Worm (Caenorhabditis elegans): ENCODE measurements around the gene sre-54.

The sre-54 gene

ce11 chrII:12350737-12351275 lies 18.1 kb downstream of the sre-54 start:
- TF ChIP-seq nfya-1 (tag; optimal IDR thresholded peaks at IDR 0.05; ENCODE audit: insufficient read depth): peak; percentile 20
- TF ChIP-seq nhr-77 (tag; optimal IDR thresholded peaks at IDR 0.05): no peak
- peak; percentile 23 for TF ChIP-seq nhr-25 (tag; optimal IDR thresholded peaks at IDR 0.05)
- TF ChIP-seq fkh-2 (tag; optimal IDR thresholded peaks at IDR 0.05): no peak
- peak; percentile 2 for TF ChIP-seq pha-4 (tag; optimal IDR thresholded peaks at IDR 0.05)

- no peak for TF ChIP-seq ztf-4 (tag; optimal IDR thresholded peaks at IDR 0.05)
- TF ChIP-seq fos-1 (tag; optimal IDR thresholded peaks at IDR 0.05): no peak
- TF ChIP-seq pha-4 (tag; optimal IDR thresholded peaks at IDR 0.05): peak; percentile 41
- TF ChIP-seq elt-2 (tag; optimal IDR thresholded peaks at IDR 0.05): peak; percentile 51
- TF ChIP-seq nhr-25 (tag; optimal IDR thresholded peaks at IDR 0.05): no peak
- TF ChIP-seq nfya-1 (tag; optimal IDR thresholded peaks at IDR 0.05; ENCODE audit: insufficient read depth): peak; percentile 26
These were observed 19.4 kb downstream of the sre-54 start, which contains the start of gene ras-1 for ce11 chrII:12352115-12352514. ras-1 (minus strand) TSS chrII:12352243.

ce11 chrII:12353104-12353503 lies 20.4 kb downstream of the sre-54 start:
- TF ChIP-seq ceh-28 (tag; optimal IDR thresholded peaks at IDR 0.05): no peak
- no peak for TF ChIP-seq pha-4 (tag; optimal IDR thresholded peaks at IDR 0.05)
- TF ChIP-seq ceh-82 (tag; optimal IDR thresholded peaks at IDR 0.05): no peak
- no peak for TF ChIP-seq nhr-43 (tag; optimal IDR thresholded peaks at IDR 0.05; ENCODE audit: poor library complexity, severe bottlenecking)
- TF ChIP-seq nhr-77 (tag; optimal IDR thresholded peaks at IDR 0.05): no peak
- TF ChIP-seq nhr-11 (tag; optimal IDR thresholded peaks at IDR 0.05): no peak
- no peak for TF ChIP-seq egl-27 (tag; optimal IDR thresholded peaks at IDR 0.05)
- no peak for TF ChIP-seq nhr-25 (tag; optimal IDR thresholded peaks at IDR 0.05)
- TF ChIP-seq jun-1 (tag; optimal IDR thresholded peaks at IDR 0.05): no peak
- no peak for TF ChIP-seq tbx-2 (tag; optimal IDR thresholded peaks at IDR 0.05)
- TF ChIP-seq nhr-23 (tag; optimal IDR thresholded peaks at IDR 0.05): no peak
- no peak for TF ChIP-seq nhr-76 (tag; optimal IDR thresholded peaks at IDR 0.05)
- no peak for TF ChIP-seq unc-39 (tag; optimal IDR thresholded peaks at IDR 0.05)
- TF ChIP-seq eor-1 (tag; optimal IDR thresholded peaks at IDR 0.05): no peak
- TF ChIP-seq daf-12 (tag; optimal IDR thresholded peaks at IDR 0.05): no peak
- no peak for TF ChIP-seq fkh-2 (tag; optimal IDR thresholded peaks at IDR 0.05)

ce11 chrII:12353816-12354215 lies 21.1 kb downstream of the sre-54 start:
- no peak for TF ChIP-seq pha-4 (tag; optimal IDR thresholded peaks at IDR 0.05)
- TF ChIP-seq fos-1 (tag; optimal IDR thresholded peaks at IDR 0.05): no peak
- no peak for TF ChIP-seq elt-1 (tag; optimal IDR thresholded peaks at IDR 0.05)
- no peak for TF ChIP-seq eor-1 (tag; optimal IDR thresholded peaks at IDR 0.05)
- TF ChIP-seq nhr-43 (tag; optimal IDR thresholded peaks at IDR 0.05; ENCODE audit: poor library complexity, severe bottlenecking): no peak
- no peak for TF ChIP-seq nfya-1 (tag; optimal IDR thresholded peaks at IDR 0.05; ENCODE audit: insufficient read depth)
- no peak for TF ChIP-seq nhr-25 (tag; optimal IDR thresholded peaks at IDR 0.05)
- TF ChIP-seq lin-39 (tag; optimal IDR thresholded peaks at IDR 0.05): no peak

ce11 chrII:12362262-12362661 lies 29.5 kb downstream of the sre-54 start:
- TF ChIP-seq nhr-25 (tag; optimal IDR thresholded peaks at IDR 0.05) (no peak), unc-39 (tag; optimal IDR thresholded peaks at IDR 0.05) (no peak), ZK546.5 (tag; optimal IDR thresholded peaks at IDR 0.05) (no peak), jun-1 (tag; optimal IDR thresholded peaks at IDR 0.05) (no peak), tbx-2 (tag; optimal IDR thresholded peaks at IDR 0.05) (no peak), nhr-43 (tag; optimal IDR thresholded peaks at IDR 0.05; ENCODE audit: poor library complexity, severe bottlenecking) (no peak), hmg-11 (tag; optimal IDR thresholded peaks at IDR 0.05) (no peak), sea-2 (GFP tag; optimal IDR thresholded peaks at IDR 0.05) (no peak)

ce11 chrII:12369202-12369601 lies 36.5 kb downstream of the sre-54 start:
- no peak for TF ChIP-seq ceh-9 (tag; optimal IDR thresholded peaks at IDR 0.05)
- TF ChIP-seq aly-2 (tag; optimal IDR thresholded peaks at IDR 0.05): no peak
- no peak for TF ChIP-seq skn-1 (tag; optimal IDR thresholded peaks at IDR 0.05)
- no peak for TF ChIP-seq pha-4 (tag; optimal IDR thresholded peaks at IDR 0.05)
- TF ChIP-seq nhr-11 (tag; optimal IDR thresholded peaks at IDR 0.05): no peak
- TF ChIP-seq ceh-82 (tag; optimal IDR thresholded peaks at IDR 0.05): no peak
- TF ChIP-seq nhr-23 (tag; optimal IDR thresholded peaks at IDR 0.05): no peak
- no peak for TF ChIP-seq egl-27 (tag; optimal IDR thresholded peaks at IDR 0.05)
- TF ChIP-seq ztf-11 (tag; optimal IDR thresholded peaks at IDR 0.05): no peak
- no peak for TF ChIP-seq nhr-12 (tag; optimal IDR thresholded peaks at IDR 0.05)
- no peak for TF ChIP-seq nhr-67 (tag; optimal IDR thresholded peaks at IDR 0.05)
- no peak for TF ChIP-seq nfya-1 (tag; optimal IDR thresholded peaks at IDR 0.05; ENCODE audit: insufficient read depth)
- TF ChIP-seq elt-1 (tag; optimal IDR thresholded peaks at IDR 0.05): no peak
- no peak for TF ChIP-seq ceh-16 (tag; optimal IDR thresholded peaks at IDR 0.05)
- no peak for TF ChIP-seq unc-62 (GFP tag; optimal IDR thresholded peaks at IDR 0.05)
- TF ChIP-seq fos-1 (tag; optimal IDR thresholded peaks at IDR 0.05): no peak

Measured in whole organism, L3 larva.